Worm (Caenorhabditis elegans) whole organism, L4/young adult: ENCODE measurements around the gene acl-7.

Source experiments
- W03F9.2 ChIP-seq: fragments of 150-350 bp; optimal IDR thresholded peaks from 2 replicates; lab custom pipeline; 2014; ENCODE audit warnings: missing biosample characterization, missing genetic modification characterization
- dao-5 ChIP-seq: sonication (generic microtip); optimal IDR thresholded peaks from 2 replicates; lab custom pipeline; 2016; ENCODE audit warnings: missing genotype, missing genetic modification characterization, moderate library complexity, missing compliant biosample characterization
- him-1 ChIP-seq: sonication (generic microtip); optimal IDR thresholded peaks from 2 replicates; lab custom pipeline; 2016; ENCODE audit warnings: missing genotype, missing genetic modification reagents, missing genetic modification characterization, missing compliant biosample characterization

- TF ChIP-seq him-1 (tag; lab: Kevin White, UChicago) (no peak), dao-5 (tag; lab: Kevin White, UChicago) (no peak), W03F9.2 (tag; lab: Kevin White, UChicago) (no peak)
Measured at ce11 chrII:12798814-12799213, 17.4 kb downstream of the acl-7 start.
